Fruit fly (Drosophila melanogaster) whole organism, embryonic: ENCODE results near the gene CG9674.

Source experiments
- Abd-B ChIP-seq: fragments of 200-800 bp; sonication (Bioruptor generic); optimal IDR thresholded peaks from 2 replicates; lab custom pipeline; 2018; ENCODE audit warnings: missing biosample characterization, mild to moderate bottlenecking, missing genetic modification characterization, moderate library complexity
- Ada2b ChIP-seq: fragments of 200-800 bp; sonication (Bioruptor generic); IDR thresholded peaks from 2 replicates; pipeline ENCODE4 v1.3.6; 2022; ENCODE audit warnings: missing biosample characterization, missing genetic modification characterization
- B-H1 ChIP-seq: fragments of 200-800 bp; sonication (Bioruptor generic); IDR thresholded peaks from 3 replicates; pipeline ENCODE4 v1.3.6; 2022; ENCODE audit warnings: missing biosample characterization, missing genetic modification characterization
- BEAF-32 ChIP-seq: fragments of 200-800 bp; sonication (Bioruptor generic); optimal IDR thresholded peaks from 3 replicates; lab custom pipeline; 2017; ENCODE audit warnings: missing biosample characterization, missing genetic modification characterization, mild to moderate bottlenecking, moderate library complexity, missing genetic modification reagents
- CG11695 ChIP-seq: fragments of 200-800 bp; sonication (Bioruptor generic); IDR thresholded peaks from 3 replicates; pipeline ENCODE4 v1.3.6; 2022; ENCODE audit warnings: missing biosample characterization, missing genetic modification characterization
- CG14014 ChIP-seq: fragments of 200-800 bp; sonication (Bioruptor generic); IDR thresholded peaks from 2 replicates; pipeline ENCODE4 v1.3.6; 2022; ENCODE audit warnings: missing biosample characterization, missing genetic modification characterization
- CG15011 ChIP-seq: fragments of 200-800 bp; sonication (Bioruptor generic); optimal IDR thresholded peaks from 3 replicates; lab custom pipeline; 2018; ENCODE audit warnings: missing biosample characterization, mild to moderate bottlenecking, missing genetic modification characterization
- CG15479 ChIP-seq: fragments of 200-800 bp; sonication (Bioruptor generic); optimal IDR thresholded peaks from 3 replicates; lab custom pipeline; 2019; ENCODE audit warnings: missing biosample characterization, mild to moderate bottlenecking, missing genetic modification characterization, moderate library complexity
- CG17186 ChIP-seq: fragments of 200-800 bp; sonication (Bioruptor generic); optimal IDR thresholded peaks from 3 replicates; lab custom pipeline; 2017; ENCODE audit warnings: missing biosample characterization, missing genetic modification reagents, missing genetic modification characterization
- CG17568 ChIP-seq: fragments of 200-800 bp; sonication (Bioruptor generic); optimal IDR thresholded peaks from 2 replicates; lab custom pipeline; 2018; ENCODE audit warnings: missing biosample characterization, mild to moderate bottlenecking, missing genetic modification characterization, moderate library complexity
- CG17802 ChIP-seq: fragments of 200-800 bp; sonication (Bioruptor generic); optimal IDR thresholded peaks from 2 replicates; lab custom pipeline; 2018; ENCODE audit warnings: missing biosample characterization, mild to moderate bottlenecking, missing genetic modification characterization, moderate library complexity
- CG18619 ChIP-seq: fragments of 200-800 bp; sonication (Bioruptor generic); optimal IDR thresholded peaks from 3 replicates; lab custom pipeline; 2017; ENCODE audit warnings: missing biosample characterization, mild to moderate bottlenecking, missing genetic modification characterization
- CG2129 ChIP-seq: fragments of 200-800 bp; sonication (Bioruptor generic); IDR thresholded peaks from 2 replicates; pipeline ENCODE4 v1.3.6; 2022; ENCODE audit warnings: missing biosample characterization, missing genetic modification characterization; ENCODE audit not compliant: partially characterized antibody
- CG2712 ChIP-seq: fragments of 200-800 bp; optimal IDR thresholded peaks from 3 replicates; lab custom pipeline; 2019; ENCODE audit warnings: missing biosample characterization, mild to moderate bottlenecking, missing genetic modification characterization, moderate library complexity
- CG30403 ChIP-seq: fragments of 200-800 bp; sonication (Bioruptor generic); optimal IDR thresholded peaks from 3 replicates; lab custom pipeline; 2016; ENCODE audit warnings: missing biosample characterization, missing genetic modification characterization
- CG31224 ChIP-seq: fragments of 200-800 bp; sonication (Bioruptor generic); IDR thresholded peaks from 2 replicates; pipeline ENCODE4 v1.3.6; 2022; ENCODE audit warnings: missing biosample characterization, missing genetic modification characterization
- CG3163 ChIP-seq: fragments of 200-800 bp; sonication (Bioruptor generic); optimal IDR thresholded peaks from 3 replicates; lab custom pipeline; 2016; ENCODE audit warnings: missing biosample characterization, missing genetic modification characterization
- CG32532 ChIP-seq: fragments of 200-800 bp; sonication (Bioruptor generic); IDR thresholded peaks from 2 replicates; pipeline ENCODE4 v1.3.6; 2022; ENCODE audit warnings: missing biosample characterization, missing genetic modification characterization
- CG3407 ChIP-seq: fragments of 200-800 bp; sonication (Bioruptor generic); optimal IDR thresholded peaks from 2 replicates; lab custom pipeline; 2018; ENCODE audit warnings: missing biosample characterization, mild to moderate bottlenecking, missing genetic modification characterization
- CG6175 ChIP-seq: fragments of 200-800 bp; sonication (Bioruptor generic); IDR thresholded peaks from 3 replicates; pipeline ENCODE4 v1.3.6; 2022; ENCODE audit warnings: missing biosample characterization, missing genetic modification characterization
- CG6254 ChIP-seq: fragments of 200-800 bp; sonication (Bioruptor generic); optimal IDR thresholded peaks from 3 replicates; lab custom pipeline; 2017; ENCODE audit warnings: mild to moderate bottlenecking, missing biosample characterization, missing genetic modification reagents, missing genetic modification characterization
- CG6765 ChIP-seq: fragments of 200-800 bp; sonication (Bioruptor generic); optimal IDR thresholded peaks from 3 replicates; lab custom pipeline; 2017; ENCODE audit warnings: missing biosample characterization, mild to moderate bottlenecking, missing genetic modification characterization
- CG7271 ChIP-seq: fragments of 200-800 bp; sonication (Bioruptor generic); optimal IDR thresholded peaks from 2 replicates; lab custom pipeline; 2018; ENCODE audit warnings: missing biosample characterization, mild to moderate bottlenecking, missing genetic modification characterization, moderate library complexity
- CG7556 ChIP-seq: fragments of 200-800 bp; sonication (Bioruptor generic); optimal IDR thresholded peaks from 2 replicates; lab custom pipeline; 2017; ENCODE audit warnings: missing biosample characterization, mild to moderate bottlenecking, missing genetic modification characterization
- CG9727 ChIP-seq: fragments of 200-800 bp; sonication (Bioruptor generic); optimal IDR thresholded peaks from 3 replicates; lab custom pipeline; 2017; ENCODE audit warnings: missing biosample characterization, mild to moderate bottlenecking, missing genetic modification characterization
- CG9876 ChIP-seq: fragments of 200-800 bp; sonication (Bioruptor generic); optimal IDR thresholded peaks from 2 replicates; lab custom pipeline; 2016; ENCODE audit warnings: missing biosample characterization, missing genetic modification characterization
- Camta ChIP-seq: fragments of 200-800 bp; sonication (Bioruptor generic); optimal IDR thresholded peaks from 2 replicates; lab custom pipeline; 2016; ENCODE audit warnings: missing biosample characterization, missing genetic modification characterization
- Dad ChIP-seq: fragments of 200-800 bp; sonication (Bioruptor generic); optimal IDR thresholded peaks from 3 replicates; lab custom pipeline; 2016; ENCODE audit warnings: missing biosample characterization, missing genetic modification characterization
- Dfd ChIP-seq, 2 experiments: fragments of >200 bp; optimal IDR thresholded peaks; 2 replicates each; lab custom pipeline; 2017; ENCODE audit warnings: missing biosample characterization in 2 of 2, missing genetic modification characterization in 2 of 2
- H2.0 ChIP-seq: fragments of 200-800 bp; sonication (Bioruptor generic); IDR thresholded peaks from 2 replicates; pipeline ENCODE4 v1.3.6; 2022; ENCODE audit warnings: missing biosample characterization, missing genetic modification characterization
- HmgZ ChIP-seq: fragments of 200-800 bp; sonication (Bioruptor generic); optimal IDR thresholded peaks from 2 replicates; lab custom pipeline; 2018; ENCODE audit warnings: missing biosample characterization, mild to moderate bottlenecking, missing genetic modification characterization
- Lhr ChIP-seq: fragments of 200-800 bp; sonication (Bioruptor generic); optimal IDR thresholded peaks from 3 replicates; lab custom pipeline; 2017; ENCODE audit warnings: mild to moderate bottlenecking, missing biosample characterization, missing genetic modification reagents, missing genetic modification characterization
- Lim3 ChIP-seq: fragments of 200-800 bp; sonication (Bioruptor generic); IDR thresholded peaks from 2 replicates; pipeline ENCODE4 v1.3.6; 2022; ENCODE audit warnings: missing biosample characterization, missing genetic modification characterization
- NC2β ChIP-seq: fragments of 200-800 bp; sonication (Bioruptor generic); optimal IDR thresholded peaks from 2 replicates; lab custom pipeline; 2016; ENCODE audit warnings: missing biosample characterization, missing genetic modification characterization
- NFAT ChIP-seq: fragments of 200-800 bp; sonication (Bioruptor generic); IDR thresholded peaks from 2 replicates; pipeline ENCODE4 v1.3.6; 2022; ENCODE audit warnings: missing biosample characterization, missing genetic modification characterization
- Oaz ChIP-seq: fragments of 200-800 bp; sonication (Bioruptor generic); IDR thresholded peaks from 2 replicates; pipeline ENCODE4 v1.3.6; 2022; ENCODE audit warnings: missing biosample characterization, missing genetic modification characterization
- Oli ChIP-seq: fragments of 200-800 bp; sonication (Bioruptor generic); optimal IDR thresholded peaks from 2 replicates; lab custom pipeline; 2018; ENCODE audit warnings: missing biosample characterization, mild to moderate bottlenecking, missing genetic modification characterization, moderate library complexity
- Pdp1 ChIP-seq, 2 experiments: fragments of 200-800 bp; sonication (Bioruptor generic); optimal IDR thresholded peaks; 3 replicates each; lab custom pipeline; 2016; ENCODE audit warnings: missing biosample characterization in 2 of 2, missing genetic modification characterization in 2 of 2, mild to moderate bottlenecking in 1 of 2, moderate library complexity in 1 of 2
- bbx ChIP-seq: fragments of 200-800 bp; sonication (Bioruptor generic); IDR thresholded peaks from 2 replicates; pipeline ENCODE4 v1.3.6; 2022; ENCODE audit warnings: missing biosample characterization, missing genetic modification characterization; ENCODE audit not compliant: partially characterized antibody
- br ChIP-seq: fragments of >200 bp; optimal IDR thresholded peaks from 2 replicates; lab custom pipeline; 2017
- chn ChIP-seq: fragments of 200-800 bp; sonication (Bioruptor generic); optimal IDR thresholded peaks from 2 replicates; lab custom pipeline; 2016; ENCODE audit warnings: missing biosample characterization, missing genetic modification characterization
- crc ChIP-seq: fragments of 200-800 bp; sonication (Bioruptor generic); optimal IDR thresholded peaks from 2 replicates; lab custom pipeline; 2016; ENCODE audit warnings: missing biosample characterization, missing genetic modification characterization
- da ChIP-seq: fragments of 200-800 bp; sonication (Bioruptor generic); optimal IDR thresholded peaks from 2 replicates; lab custom pipeline; 2016; ENCODE audit warnings: missing biosample characterization, missing genetic modification characterization
- dmrt99B ChIP-seq: fragments of 200-800 bp; sonication (Bioruptor generic); optimal IDR thresholded peaks from 2 replicates; lab custom pipeline; 2018; ENCODE audit warnings: missing biosample characterization, mild to moderate bottlenecking, missing genetic modification characterization, moderate library complexity
- gem ChIP-seq: fragments of 200-800 bp; sonication (Bioruptor generic); optimal IDR thresholded peaks from 2 replicates; lab custom pipeline; 2019; ENCODE audit warnings: missing biosample characterization, mild to moderate bottlenecking, missing genetic modification characterization, moderate library complexity
- gro ChIP-seq: fragments of 200-800 bp; sonication (Bioruptor generic); optimal IDR thresholded peaks from 2 replicates; lab custom pipeline; 2016; ENCODE audit warnings: missing biosample characterization, missing genetic modification characterization
- knrl ChIP-seq: fragments of 200-800 bp; sonication (Bioruptor generic); IDR thresholded peaks from 3 replicates; pipeline ENCODE4 v1.3.6; 2022; ENCODE audit warnings: missing biosample characterization, missing genetic modification characterization; ENCODE audit not compliant: partially characterized antibody
- sob ChIP-seq: fragments of 200-800 bp; sonication (Bioruptor generic); IDR thresholded peaks from 2 replicates; pipeline ENCODE4 v1.3.6; 2022; ENCODE audit warnings: missing biosample characterization, missing genetic modification characterization
- tna ChIP-seq: fragments of 200-800 bp; sonication (Bioruptor generic); IDR thresholded peaks from 2 replicates; pipeline ENCODE4 v1.3.6; 2022; ENCODE audit warnings: missing biosample characterization, missing genetic modification characterization; ENCODE audit not compliant: partially characterized antibody
- trh ChIP-seq: fragments of 200-800 bp; sonication (Bioruptor generic); optimal IDR thresholded peaks from 2 replicates; lab custom pipeline; 2016; ENCODE audit warnings: missing biosample characterization, missing genetic modification characterization
- ttk ChIP-seq: fragments of 200-800 bp; sonication (Bioruptor generic); IDR thresholded peaks from 2 replicates; pipeline ENCODE4 v2.1.2; 2022; ENCODE audit warnings: missing biosample characterization, missing genetic modification characterization
- vnd ChIP-seq: fragments of 200-800 bp; sonication (Bioruptor generic); IDR thresholded peaks from 3 replicates; pipeline ENCODE4 v1.3.6; 2022; ENCODE audit warnings: missing biosample characterization, missing genetic modification characterization; ENCODE audit not compliant: partially characterized antibody

Gene CG9674

dm6 chr3L:16808139-16808538, 608 bp upstream of the CG9674 start (continued):
- TF ChIP-seq CG7556 (GFP tag; lab: Kevin White, UChicago) (no peak), CG17186 (peak; percentile 41), Dad (GFP tag; lab: Kevin White, UChicago) (peak; percentile 4), Oli (tag; lab: Kevin White, UChicago) (no peak), CG7271 (tag; lab: Kevin White, UChicago) (no peak), gem (peak; percentile 17), CG31224 (no peak), H2.0 (GFP tag; lab: Robert Waterston, UW) (no peak), ttk (GFP tag; lab: Robert Waterston, UW) (no peak), Ada2b (GFP tag; lab: Robert Waterston, UW) (no peak), CG17802 (tag; lab: Kevin White, UChicago) (peak; percentile 88), knrl (GFP tag; lab: Robert Waterston, UW) (no peak), CG2129 (GFP tag; lab: Robert Waterston, UW) (no peak), CG18619 (GFP tag; lab: Kevin White, UChicago) (no peak), CG17568 (no peak), NFAT (GFP tag; lab: Robert Waterston, UW) (peak; percentile 29; the same call in 1 of the 2 replicates), bbx (GFP tag; lab: Robert Waterston, UW) (peak; percentile 23; the same call in 1 of the 2 replicates), crc (no peak), chn (GFP tag; lab: Kevin White, UChicago) (no peak), Lhr (GFP tag; lab: Kevin White, UChicago) (peak; percentile 91), NC2β (GFP tag; lab: Kevin White, UChicago) (peak; percentile 27), CG11695 (no peak), vnd (GFP tag; lab: Robert Waterston, UW) (no peak), CG9876 (no peak), CG6254 (GFP tag; lab: Kevin White, UChicago) (no peak), CG15011 (GFP tag; lab: Kevin White, UChicago) (no peak), Camta (GFP tag; lab: Kevin White, UChicago) (no peak), Abd-B (GFP tag; lab: Kevin White, UChicago) (peak; percentile 79), CG6175 (GFP tag; lab: Robert Waterston, UW) (no peak), sob (peak; percentile 45; the same call in 1 of the 2 replicates), Oaz (GFP tag; lab: Robert Waterston, UW) (no peak), Dfd (GFP tag; optimal IDR thresholded peaks at IDR 0.05; lab: Kevin White, UChicago) (no peak), HmgZ (tag; lab: Kevin White, UChicago) (peak; percentile 84), B-H1 (GFP tag; lab: Robert Waterston, UW) (no peak), CG9727 (GFP tag; lab: Kevin White, UChicago) (no peak), trh (GFP tag; lab: Kevin White, UChicago) (no peak), gro (GFP tag; lab: Kevin White, UChicago) (peak; percentile 63), Lim3 (no peak), CG6765 (GFP tag; lab: Kevin White, UChicago) (no peak), CG3163 (GFP tag; lab: Kevin White, UChicago) (no peak), br (lab: Kevin White, UChicago) (no peak), CG30403 (no peak), CG15479 (no peak), tna (GFP tag; lab: Robert Waterston, UW) (no peak), Pdp1 (GFP tag; optimal IDR thresholded peaks at IDR 0.05; lab: Kevin White, UChicago) (peak in 1 of 2 experiments; percentile 75), CG14014 (GFP tag; lab: Robert Waterston, UW) (no peak), CG32532 (GFP tag; lab: Robert Waterston, UW) (no peak), BEAF-32 (GFP tag; lab: Kevin White, UChicago) (peak; percentile 49), dmrt99B (tag; lab: Kevin White, UChicago) (no peak), da (GFP tag; lab: Kevin White, UChicago) (no peak), CG2712 (peak; percentile 47), CG3407 (GFP tag; lab: Kevin White, UChicago) (no peak)
